Worm (Caenorhabditis elegans): Measurements from ENCODE around the gene C53A5.13.

ce11 chrV:14506713-14507675 is 39.7 kb upstream of the C53A5.13 start:
- no peak for TF ChIP-seq mdl-1 (tag; optimal IDR thresholded peaks at IDR 0.05)
- TF ChIP-seq mdt-29 (GFP tag; IDR thresholded peaks at IDR 0.05), result no peak

All from whole organism, L4 larva.